Worm (Caenorhabditis elegans) whole organism, L4 larva: ENCODE measurements around the gene thn-2.
A peak's percentile ranks its signal among the peaks of the same experiment; 100 is the strongest.

Experiments used
- T20F7.1 ChIP-seq: fragments of 200-800 bp; sonication (Bioruptor generic); optimal IDR thresholded peaks from 2 replicates; lab custom pipeline; 2018; ENCODE audit warnings: mild to moderate bottlenecking, missing genetic modification characterization, missing compliant biosample characterization
- aha-1 ChIP-seq: fragments of 150-350 bp; peaks from one replicate; lab custom pipeline; 2014; ENCODE audit warnings: missing biosample characterization, missing genetic modification characterization
- aly-2 ChIP-seq: sonication (generic microtip); optimal IDR thresholded peaks from 2 replicates; lab custom pipeline; 2018; ENCODE audit warnings: missing biosample characterization, missing genetic modification characterization
- ama-1 ChIP-seq: fragments of 150-350 bp; optimal IDR thresholded peaks from 2 replicates; lab custom pipeline; 2014; ENCODE audit warnings: inconsistent platforms, mixed read lengths
- ceh-20 ChIP-seq: fragments of 200-800 bp; sonication (Bioruptor generic); IDR thresholded peaks from 2 replicates; pipeline ENCODE4 v1.3.6; 2022; ENCODE audit warnings: missing genetic modification reagents, missing genetic modification characterization, missing compliant biosample characterization
- ceh-62 ChIP-seq: sonication (generic microtip); optimal IDR thresholded peaks from 2 replicates; lab custom pipeline; 2017; ENCODE audit warnings: missing biosample characterization, missing genetic modification characterization
- cey-2 ChIP-seq: sonication (generic microtip); optimal IDR thresholded peaks from 3 replicates; lab custom pipeline; 2017; ENCODE audit warnings: missing genetic modification characterization, mild to moderate bottlenecking, missing compliant biosample characterization, antibody characterized with exemption, borderline replicate concordance; ENCODE audit not compliant: insufficient read depth
- ctbp-1 ChIP-seq: fragments of 200-800 bp; sonication (Bioruptor generic); IDR thresholded peaks from 2 replicates; pipeline ENCODE4 v1.3.6; 2022; ENCODE audit warnings: missing genetic modification reagents, missing genetic modification characterization, missing compliant biosample characterization
- daf-19 ChIP-seq: fragments of 200-800 bp; sonication (Bioruptor generic); conservative IDR thresholded peaks from 2 replicates; pipeline ENCODE4 v1.3.6; 2022; ENCODE audit warnings: missing genetic modification characterization, missing compliant biosample characterization
- dve-1 ChIP-seq: sonication (generic microtip); optimal IDR thresholded peaks from 2 replicates; lab custom pipeline; 2017; ENCODE audit warnings: antibody characterized with exemption, mild to moderate bottlenecking, missing genetic modification characterization, missing compliant biosample characterization; ENCODE audit not compliant: insufficient read depth
- egl-27 ChIP-seq: sonication (generic microtip); optimal IDR thresholded peaks from 3 replicates; lab custom pipeline; 2017; ENCODE audit warnings: missing biosample characterization, missing genetic modification reagents, missing genetic modification characterization
- gei-8 ChIP-seq: fragments of 200-800 bp; sonication (Bioruptor generic); optimal IDR thresholded peaks from 2 replicates; lab custom pipeline; 2018; ENCODE audit warnings: mild to moderate bottlenecking, missing genetic modification characterization, missing compliant biosample characterization
- madf-9 ChIP-seq: fragments of 200-800 bp; sonication (Bioruptor generic); conservative IDR thresholded peaks from 2 replicates; pipeline ENCODE4 v1.3.6; 2022; ENCODE audit warnings: missing genetic modification reagents, missing genetic modification characterization, missing compliant biosample characterization
- mep-1 ChIP-seq: fragments of 150-350 bp; sonication (generic microtip); optimal IDR thresholded peaks from 3 replicates; lab custom pipeline; 2014; ENCODE audit warnings: missing biosample characterization, missing genetic modification characterization
- mes-2 ChIP-seq: sonication (generic microtip); optimal IDR thresholded peaks from 2 replicates; lab custom pipeline; 2016; ENCODE audit warnings: missing genotype, mild to moderate bottlenecking, missing genetic modification characterization, missing compliant biosample characterization; ENCODE audit not compliant: poor library complexity, severe bottlenecking
- mxl-3 ChIP-seq: fragments of 200-800 bp; sonication (Bioruptor generic); optimal IDR thresholded peaks from 2 replicates; lab custom pipeline; 2018; ENCODE audit warnings: mild to moderate bottlenecking, missing genetic modification characterization, missing compliant biosample characterization
- nhr-10 ChIP-seq: fragments of 150-350 bp; optimal IDR thresholded peaks from 2 replicates; lab custom pipeline; 2014; ENCODE audit warnings: missing biosample characterization, missing genetic modification characterization
- nhr-25 ChIP-seq: sonication (generic microtip); optimal IDR thresholded peaks from 2 replicates; lab custom pipeline; 2017; ENCODE audit warnings: missing genetic modification characterization, mild to moderate bottlenecking, missing compliant biosample characterization, antibody characterized with exemption, moderate library complexity, borderline replicate concordance; ENCODE audit not compliant: insufficient read depth
- nhr-48 ChIP-seq: sonication (generic microtip); optimal IDR thresholded peaks from 2 replicates; lab custom pipeline; 2016; ENCODE audit warnings: mild to moderate bottlenecking, missing genetic modification characterization, missing compliant biosample characterization
- nhr-6 ChIP-seq: fragments of 150-350 bp; optimal IDR thresholded peaks from 2 replicates; lab custom pipeline; 2014; ENCODE audit warnings: missing biosample characterization, missing genetic modification characterization
- pha-4 ChIP-seq, 2 experiments: fragments of 150-350 bp in 1 of 2; fragments of 200-800 bp in 1 of 2; sonication (Bioruptor generic) in 1 of 2; IDR thresholded peaks in 1 of 2; optimal IDR thresholded peaks in 1 of 2; 2 replicates each; pipeline versions ENCODE4 v1.3.6 to Lab custom; 2014 to 2022; ENCODE audit warnings: missing genetic modification characterization in 2 of 2, missing genetic modification reagents in 2 of 2, missing biosample characterization in 1 of 2, missing compliant biosample characterization in 1 of 2
- sdz-12 ChIP-seq: fragments of 200-800 bp; sonication (Bioruptor generic); optimal IDR thresholded peaks from 2 replicates; lab custom pipeline; 2018; ENCODE audit warnings: mild to moderate bottlenecking, missing genetic modification characterization, missing compliant biosample characterization
- unc-39 ChIP-seq: sonication (generic microtip); optimal IDR thresholded peaks from 2 replicates; lab custom pipeline; 2017; ENCODE audit warnings: missing biosample characterization, missing genetic modification characterization
- unc-62 ChIP-seq, 3 experiments: fragments of 150-350 bp in 1 of 3; sonication (generic microtip); optimal IDR thresholded peaks in 2 of 3; peaks in 1 of 3; 1 replicate in 1 of 3; 2 replicates in 2 of 3; lab custom pipeline; 2014 to 2017; ENCODE audit warnings: missing biosample characterization in 3 of 3, missing genetic modification characterization in 3 of 3, missing genetic modification reagents in 3 of 3, missing genotype in 1 of 3
- zag-1 ChIP-seq: fragments of 150-350 bp; optimal IDR thresholded peaks from 2 replicates; lab custom pipeline; 2014; ENCODE audit warnings: missing biosample characterization, missing genetic modification characterization
- zfp-2 ChIP-seq: sonication (generic microtip); optimal IDR thresholded peaks from 2 replicates; lab custom pipeline; 2016; ENCODE audit warnings: mild to moderate bottlenecking, missing genetic modification characterization, missing compliant biosample characterization
- ztf-11 ChIP-seq: fragments of 150-350 bp; optimal IDR thresholded peaks from 2 replicates; lab custom pipeline; 2014; ENCODE audit warnings: missing biosample characterization, missing genetic modification characterization
- ztf-7 ChIP-seq: fragments of 150-350 bp; optimal IDR thresholded peaks from 2 replicates; lab custom pipeline; 2014; ENCODE audit warnings: missing biosample characterization, missing genetic modification characterization

The thn-2 gene

ce11 chrIV:12428467-12428866 lies 45.5 kb downstream of the thn-2 start, which contains the start of gene col-130:
Gene col-130, minus strand, starts transcription at chrIV:12428516.
- TF ChIP-seq madf-9 (no peak), nhr-6 (tag; lab: Kevin White, UChicago) (no peak), ceh-62 (tag; lab: Kevin White, UChicago) (no peak), mxl-3 (GFP tag; lab: Kevin White, UChicago) (peak; percentile 2), aha-1 (tag; lab: Kevin White, UChicago) (peak; percentile 4), egl-27 (tag; lab: Kevin White, UChicago) (no peak)

ce11 chrIV:12429504-12429903 lies 46.5 kb downstream of the thn-2 start:
- TF ChIP-seq dve-1 (tag; lab: Kevin White, UChicago): no peak
- TF ChIP-seq nhr-25 (tag; lab: Kevin White, UChicago): peak; percentile 9
- TF ChIP-seq aha-1 (tag; lab: Kevin White, UChicago): peak; percentile 16
- TF ChIP-seq daf-19 (GFP tag; lab: Robert Waterston, UW): no peak
- peak in 1 of 2 experiments; percentile 86 for TF ChIP-seq unc-62 (GFP tag; optimal IDR thresholded peaks at IDR 0.05 in 1 of 2; lab: Kevin White, UChicago)
- no peak for TF ChIP-seq unc-62 (tag; optimal IDR thresholded peaks at IDR 0.05; lab: Kevin White, UChicago)
- TF ChIP-seq nhr-48 (tag; lab: Kevin White, UChicago): no peak

- TF ChIP-seq mep-1 (tag; lab: Kevin White, UChicago) (no peak), aha-1 (tag; lab: Kevin White, UChicago) (peak; percentile 92)
- TF ChIP-seq, all 104 proteins: peak for 1
Observed at ce11 chrIV:12431755-12432154, 48.8 kb downstream of the thn-2 start.

ce11 chrIV:12432340-12432739 lies 49.4 kb downstream of the thn-2 start, which contains the start of gene clec-184:
Gene clec-184, plus strand, starts transcription at chrIV:12432640.
- no peak for TF ChIP-seq cey-2 (tag; lab: Kevin White, UChicago)
- no peak for TF ChIP-seq unc-62 (GFP tag; optimal IDR thresholded peaks at IDR 0.05 in 1 of 2; lab: Kevin White, UChicago)
- TF ChIP-seq unc-62 (tag; optimal IDR thresholded peaks at IDR 0.05; lab: Kevin White, UChicago): no peak
- TF ChIP-seq nhr-25 (tag; lab: Kevin White, UChicago): no peak
- no peak for TF ChIP-seq ama-1 (lab: Kevin White, UChicago)
- no peak for TF ChIP-seq nhr-10 (tag; lab: Kevin White, UChicago)
- TF ChIP-seq aly-2 (tag; lab: Kevin White, UChicago): no peak
- TF ChIP-seq zag-1 (tag; lab: Kevin White, UChicago): no peak
- no peak for TF ChIP-seq sdz-12 (GFP tag; lab: Kevin White, UChicago)
- no peak for TF ChIP-seq ztf-11 (tag; lab: Kevin White, UChicago)
- no peak for TF ChIP-seq T20F7.1 (GFP tag; lab: Kevin White, UChicago)
- no peak for TF ChIP-seq ztf-7 (tag; lab: Kevin White, UChicago)
- TF ChIP-seq zfp-2: no peak
- no peak for TF ChIP-seq gei-8 (GFP tag; lab: Kevin White, UChicago)
- TF ChIP-seq pha-4 (GFP tag; IDR thresholded peaks at IDR 0.05; lab: Robert Waterston, UW): no peak
- no peak for TF ChIP-seq pha-4 (tag; optimal IDR thresholded peaks at IDR 0.05; lab: Kevin White, UChicago)
- no peak for TF ChIP-seq ceh-20 (GFP tag; lab: Robert Waterston, UW)
- TF ChIP-seq daf-19 (GFP tag; lab: Robert Waterston, UW): no peak
- TF ChIP-seq aha-1 (tag; lab: Kevin White, UChicago): no peak
- TF ChIP-seq ctbp-1 (GFP tag; lab: Robert Waterston, UW): no peak
- no peak for TF ChIP-seq unc-39 (tag; lab: Kevin White, UChicago)
- TF ChIP-seq mes-2 (tag; lab: Kevin White, UChicago): no peak
